Fruit fly (Drosophila melanogaster): Measurements from ENCODE around the gene sicily.

The sicily gene

dm6 chrX:11882447-11882846, 9.1 kb upstream of the sicily start:
- TF ChIP-seq pan (optimal IDR thresholded peaks at IDR 0.05) (no peak), Hr83 (GFP tag; optimal IDR thresholded peaks at IDR 0.05; ENCODE audit: poor library complexity, severe bottlenecking) (no peak), psq (GFP tag; optimal IDR thresholded peaks at IDR 0.05) (no peak), usp (GFP tag; optimal IDR thresholded peaks at IDR 0.05) (no peak), Hr78 (GFP tag; optimal IDR thresholded peaks at IDR 0.05) (no peak), CG32264 (GFP tag; optimal IDR thresholded peaks at IDR 0.05) (no peak), N (GFP tag; optimal IDR thresholded peaks at IDR 0.05) (no peak), tai (GFP tag; optimal IDR thresholded peaks at IDR 0.05) (no peak)

DNA sequence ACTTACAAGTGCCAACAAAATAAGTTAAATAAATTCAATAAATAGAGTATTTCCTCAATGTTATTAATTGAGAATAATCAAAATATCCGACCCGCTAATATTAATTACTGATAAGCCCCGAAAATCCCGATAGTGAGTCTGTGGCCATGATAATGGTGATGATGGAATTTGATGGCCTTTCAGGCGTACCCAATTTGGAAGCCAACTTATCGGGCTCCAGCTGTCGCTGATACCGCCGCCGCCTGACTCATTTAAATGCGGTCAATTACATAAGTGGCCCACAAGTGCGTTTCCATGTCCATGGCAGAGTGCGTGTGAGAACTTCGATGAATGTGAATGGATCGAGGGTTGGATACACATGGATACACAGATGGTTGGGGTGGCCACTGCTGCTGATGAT, 7.4 kb upstream of the sicily start:
- TF ChIP-seq h (GFP tag; optimal IDR thresholded peaks at IDR 0.05) = no peak
- no peak for TF ChIP-seq rgr (GFP tag; optimal IDR thresholded peaks at IDR 0.05)
- TF ChIP-seq dsf (GFP tag; optimal IDR thresholded peaks at IDR 0.05; ENCODE audit: borderline replicate concordance) = no peak
- TF ChIP-seq N (GFP tag; optimal IDR thresholded peaks at IDR 0.05) = no peak
- no peak for TF ChIP-seq fru (GFP tag; optimal IDR thresholded peaks at IDR 0.05)
- TF ChIP-seq jim (GFP tag; optimal IDR thresholded peaks at IDR 0.05) = no peak
- TF ChIP-seq Hr83 (GFP tag; optimal IDR thresholded peaks at IDR 0.05; ENCODE audit: poor library complexity, severe bottlenecking) = no peak
- no peak for TF ChIP-seq Dif (GFP tag; optimal IDR thresholded peaks at IDR 0.05; ENCODE audit: partially characterized antibody)
- no peak for TF ChIP-seq sv (GFP tag; optimal IDR thresholded peaks at IDR 0.05)
- TF ChIP-seq dl (GFP tag; optimal IDR thresholded peaks at IDR 0.05; ENCODE audit: insufficient read depth in 1 of 2, partially characterized antibody in 2 of 2) = no peak
- TF ChIP-seq Hnf4 (GFP tag; optimal IDR thresholded peaks at IDR 0.05) = no peak
- TF ChIP-seq HLH106 (tag; optimal IDR thresholded peaks at IDR 0.05) = no peak
- no peak for TF ChIP-seq OdsH (GFP tag; optimal IDR thresholded peaks at IDR 0.05)
- TF ChIP-seq sage (GFP tag; optimal IDR thresholded peaks at IDR 0.05) = no peak
- TF ChIP-seq Hr78 (GFP tag; optimal IDR thresholded peaks at IDR 0.05) = no peak
- no peak for TF ChIP-seq dmrt93B (GFP tag; optimal IDR thresholded peaks at IDR 0.05)
- TF ChIP-seq Mio (GFP tag; optimal IDR thresholded peaks at IDR 0.05) = no peak
- no peak for TF ChIP-seq Dfd (GFP tag; optimal IDR thresholded peaks at IDR 0.05)

DNA sequence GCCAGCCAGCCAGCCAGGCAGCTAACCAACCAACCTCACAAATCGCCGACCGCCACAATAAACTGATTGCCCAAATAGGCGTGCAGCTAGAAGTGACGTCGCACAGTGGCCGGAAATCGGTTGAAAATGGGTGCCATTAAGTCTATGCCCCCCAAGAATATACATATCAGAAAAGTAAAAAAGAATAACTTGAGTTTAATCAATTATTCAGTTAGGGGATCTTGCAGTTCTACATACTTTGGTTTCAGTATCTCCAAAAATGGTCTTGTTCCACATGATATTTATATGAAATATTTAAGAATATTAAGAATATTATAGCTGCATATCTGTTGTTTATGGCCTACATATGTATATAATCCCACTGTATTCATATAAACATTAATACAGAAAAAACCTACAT, 6.2 kb upstream of the sicily start:
- TF ChIP-seq foxo (GFP tag; optimal IDR thresholded peaks at IDR 0.05) = peak in 1 of 2 experiments; percentile 14
- TF ChIP-seq fru (GFP tag; optimal IDR thresholded peaks at IDR 0.05) = no peak

DNA sequence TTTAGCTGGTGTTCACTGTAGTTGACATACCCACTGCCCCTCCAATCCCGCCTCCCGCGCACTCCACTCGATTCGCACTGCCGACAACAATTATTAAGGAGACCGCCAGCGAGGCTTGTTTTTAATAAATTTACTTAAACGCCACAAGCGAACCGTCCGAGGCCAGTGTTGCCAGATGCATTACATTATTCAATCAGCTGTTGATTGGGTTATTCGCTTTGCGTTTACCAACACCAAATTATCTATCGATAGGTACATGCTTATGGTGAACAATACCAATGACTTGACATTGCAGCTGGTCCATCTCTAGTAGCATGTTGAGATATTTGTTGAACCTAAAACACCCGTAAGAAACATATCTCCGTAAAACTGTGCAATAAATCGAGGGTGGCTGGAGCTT, 4.6 kb upstream of the sicily start, which contains the start of the genes CG10353 and SelG:
Gene CG10353 (minus strand): TSS at position 187 of the 400 bp plus-strand sequence.
Gene SelG (plus strand): TSS at position 309 of the 400 bp plus-strand sequence.
- no peak for TF ChIP-seq Hr78 (GFP tag; optimal IDR thresholded peaks at IDR 0.05)
- TF ChIP-seq rgr (GFP tag; optimal IDR thresholded peaks at IDR 0.05) = peak; percentile 59
- TF ChIP-seq h (GFP tag; optimal IDR thresholded peaks at IDR 0.05) = peak; percentile 62
- no peak for TF ChIP-seq Mio (GFP tag; optimal IDR thresholded peaks at IDR 0.05)
- TF ChIP-seq pan (optimal IDR thresholded peaks at IDR 0.05) = no peak
- no peak for TF ChIP-seq GATAd (GFP tag; optimal IDR thresholded peaks at IDR 0.05)
- peak; percentile 4 for TF ChIP-seq HLH106 (tag; optimal IDR thresholded peaks at IDR 0.05)
- no peak for TF ChIP-seq lola (GFP tag; optimal IDR thresholded peaks at IDR 0.05)
- TF ChIP-seq psq (GFP tag; optimal IDR thresholded peaks at IDR 0.05) = no peak
- TF ChIP-seq CG32264 (GFP tag; optimal IDR thresholded peaks at IDR 0.05) = no peak
- no peak for TF ChIP-seq usp (GFP tag; optimal IDR thresholded peaks at IDR 0.05)
- TF ChIP-seq brk (GFP tag; optimal IDR thresholded peaks at IDR 0.05) = no peak
- TF ChIP-seq sv (GFP tag; optimal IDR thresholded peaks at IDR 0.05) = peak; percentile 11
- peak; percentile 21 for TF ChIP-seq OdsH (GFP tag; optimal IDR thresholded peaks at IDR 0.05)
- no peak for TF ChIP-seq Abd-B (GFP tag; optimal IDR thresholded peaks at IDR 0.05)
- no peak for TF ChIP-seq Rel (GFP tag; optimal IDR thresholded peaks at IDR 0.05)
- peak; percentile 42 for TF ChIP-seq Rel (tag; optimal IDR thresholded peaks at IDR 0.05)
- TF ChIP-seq Dif (GFP tag; optimal IDR thresholded peaks at IDR 0.05; ENCODE audit: partially characterized antibody) = no peak
- peak; percentile 72 for TF ChIP-seq Jra (GFP tag; optimal IDR thresholded peaks at IDR 0.05)
- peak; percentile 86 for TF ChIP-seq Hnf4 (GFP tag; optimal IDR thresholded peaks at IDR 0.05)
- TF ChIP-seq Myc (optimal IDR thresholded peaks at IDR 0.05) = peak; percentile 53
- TF ChIP-seq dl (GFP tag; optimal IDR thresholded peaks at IDR 0.05; ENCODE audit: insufficient read depth in 1 of 2, partially characterized antibody in 2 of 2) = no peak
- TF ChIP-seq Vsx2 (GFP tag; optimal IDR thresholded peaks at IDR 0.05; ENCODE audit: partially characterized antibody) = no peak
- TF ChIP-seq tai (GFP tag; optimal IDR thresholded peaks at IDR 0.05) = no peak
- peak; percentile 84 for TF ChIP-seq Hr83 (GFP tag; optimal IDR thresholded peaks at IDR 0.05; ENCODE audit: poor library complexity, severe bottlenecking)
- TF ChIP-seq CrebA (GFP tag; optimal IDR thresholded peaks at IDR 0.05; ENCODE audit: borderline replicate concordance) = no peak
- peak; percentile 31 for TF ChIP-seq woc (GFP tag; optimal IDR thresholded peaks at IDR 0.05)
- TF ChIP-seq sage (GFP tag; optimal IDR thresholded peaks at IDR 0.05) = no peak
- TF ChIP-seq br (GFP tag; optimal IDR thresholded peaks at IDR 0.05) = peak; percentile 50
- TF ChIP-seq N (GFP tag; optimal IDR thresholded peaks at IDR 0.05) = no peak
- no peak for TF ChIP-seq dsf (GFP tag; optimal IDR thresholded peaks at IDR 0.05; ENCODE audit: borderline replicate concordance)
- TF ChIP-seq dmrt93B (GFP tag; optimal IDR thresholded peaks at IDR 0.05) = no peak
- peak in 1 of 2 experiments; percentile 56 for TF ChIP-seq foxo (GFP tag; optimal IDR thresholded peaks at IDR 0.05)
- TF ChIP-seq jim (GFP tag; optimal IDR thresholded peaks at IDR 0.05) = no peak
- peak; percentile 57 for TF ChIP-seq fru (GFP tag; optimal IDR thresholded peaks at IDR 0.05)
- no peak for TF ChIP-seq Dfd (GFP tag; optimal IDR thresholded peaks at IDR 0.05)
- peak; percentile 38 for TF ChIP-seq ey (GFP tag; optimal IDR thresholded peaks at IDR 0.05)
- TF ChIP-seq Sp1 (GFP tag; optimal IDR thresholded peaks at IDR 0.05) = peak; percentile 44
- no peak for TF ChIP-seq CG9705 (GFP tag; optimal IDR thresholded peaks at IDR 0.05)
